Fruit fly (Drosophila melanogaster) whole organism, larva: ENCODE data around the gene CG16995.

Source experiments
- noc ChIP-seq: fragments of 200-800 bp; sonication (Bioruptor generic); optimal IDR thresholded peaks from 3 replicates; lab custom pipeline; 2019; ENCODE audit warnings: missing biosample characterization, mild to moderate bottlenecking, missing genetic modification characterization, moderate library complexity

CG16995 gene

dm6 chr2L:2307648-2308047 lies at the start of gene CG16995:
CG16995 (plus strand) TSS chr2L:2307948.
- TF ChIP-seq noc, result no peak

DNA sequence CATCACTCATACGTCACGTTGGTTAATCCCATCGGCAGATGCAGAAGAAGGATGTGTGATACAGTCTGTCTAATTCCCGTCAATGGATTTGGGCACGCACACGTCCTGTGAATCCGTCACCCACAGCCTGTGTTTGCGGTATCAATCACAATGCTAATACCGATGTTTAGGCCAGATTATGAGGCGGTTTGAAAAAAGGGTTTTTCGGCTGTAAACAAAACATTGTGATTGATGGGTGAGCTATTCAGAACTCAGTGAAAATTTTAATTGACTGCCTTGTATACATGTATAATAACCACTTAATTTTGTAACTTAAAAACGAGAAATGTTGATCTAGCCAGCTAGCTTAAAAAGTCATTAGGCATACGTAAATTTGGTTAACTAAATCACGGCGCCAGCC lies 44.6 kb upstream of the CG16995 start, which contains the start of gene CG4270:
Gene CG4270 (plus strand): TSS at position 301 of the 400 bp plus-strand sequence.
- TF ChIP-seq noc, result no peak

DNA sequence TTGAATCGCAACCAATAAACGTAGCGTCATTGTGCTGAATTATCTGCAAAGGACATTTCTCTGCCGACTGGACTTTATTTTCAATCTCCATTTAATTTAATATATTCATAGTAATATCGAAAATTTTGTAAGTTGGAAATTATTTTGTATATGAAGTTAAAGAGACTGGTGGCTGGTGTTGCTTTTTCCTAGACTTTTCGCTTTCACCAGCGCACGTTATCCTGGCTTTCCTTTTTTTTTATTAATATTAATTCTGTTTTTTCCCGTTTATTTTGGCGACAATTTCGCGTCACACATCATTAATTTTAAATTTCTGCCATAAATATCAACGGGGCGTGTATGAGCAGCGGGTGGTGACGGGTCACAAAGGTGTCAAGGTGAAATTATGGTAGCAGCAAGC lies 42.5 kb upstream of the CG16995 start, which contains the start of gene CG34049:
Gene CG34049 (minus strand): TSS at position 101 of the 400 bp plus-strand sequence.
- no peak for TF ChIP-seq noc

- TF ChIP-seq noc, result no peak
Measured at dm6 chr2L:2269040-2269439, 38.7 kb upstream of the CG16995 start, which contains the start of gene CG17242. CG17242 (minus strand) TSS chr2L:2269140.

DNA sequence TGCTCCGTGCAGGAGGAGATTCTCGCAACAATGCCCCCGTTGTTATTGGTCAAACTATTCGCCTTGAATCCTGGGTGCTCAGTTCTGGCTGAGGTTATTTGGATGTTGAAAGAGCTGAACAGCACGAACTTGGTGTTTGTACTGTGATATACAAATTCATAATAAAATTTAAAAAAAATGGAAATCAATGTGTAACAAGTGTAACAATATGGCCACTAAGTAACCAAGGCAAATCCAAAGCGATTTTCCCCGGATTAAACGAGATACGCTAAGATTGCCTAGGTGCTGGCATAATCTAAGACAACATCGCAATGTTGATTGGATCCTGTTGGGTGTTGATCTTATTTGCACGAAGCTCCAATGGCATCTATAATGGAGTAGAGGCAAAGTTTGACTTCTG lies 22.9 kb upstream of the CG16995 start, which contains the start of gene CG4271:
Gene CG4271 (plus strand): TSS at position 301 of the 400 bp plus-strand sequence.
- TF ChIP-seq noc, result no peak

- no peak for TF ChIP-seq noc
Measured at dm6 chr2L:2286773-2287172, 21.0 kb upstream of the CG16995 start, which contains the start of gene CG31681. CG31681 (minus strand) TSS chr2L:2286873.

dm6 chr2L:2287807-2288206 lies 19.9 kb upstream of the CG16995 start, which contains the start of gene CG42658:
CG42658 (minus strand) TSS chr2L:2287907.
- no peak for TF ChIP-seq noc

DNA sequence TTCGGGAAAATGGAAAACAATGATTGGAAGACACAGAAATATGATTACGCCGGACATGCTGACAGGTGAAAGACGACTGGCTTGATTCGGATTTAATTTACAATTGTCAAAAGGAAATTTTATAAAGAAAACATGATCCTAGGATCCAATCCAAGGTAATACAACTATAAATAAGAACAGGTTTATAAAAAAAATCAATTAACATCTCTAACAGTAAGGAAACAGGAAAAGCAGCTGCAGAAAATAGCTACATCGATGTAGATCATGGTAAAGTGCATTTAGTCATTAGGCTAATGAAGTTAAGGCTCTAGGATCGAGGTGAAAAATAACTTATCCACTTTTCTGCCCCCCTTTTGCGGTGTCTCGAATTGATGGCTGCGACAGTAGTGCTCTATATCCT lies 18.4 kb upstream of the CG16995 start, which contains the start of gene CG17237:
Gene CG17237 (minus strand): TSS at position 101 of the 400 bp plus-strand sequence.
- no peak for TF ChIP-seq noc

- no peak for TF ChIP-seq noc
Measured at dm6 chr2L:2290638-2291037, 17.1 kb upstream of the CG16995 start, which contains the start of gene robl22E. robl22E (minus strand) TSS chr2L:2290738.

dm6 chr2L:2299803-2300202 lies 7.9 kb upstream of the CG16995 start, which contains the start of gene CG31949:
CG31949 (plus strand) TSS chr2L:2300103.
- TF ChIP-seq noc, result no peak

- TF ChIP-seq noc, result no peak
Measured at dm6 chr2L:2311449-2311848, 3.7 kb downstream of the CG16995 start, which contains the start of gene eys. eys (plus strand) TSS chr2L:2311680.

DNA sequence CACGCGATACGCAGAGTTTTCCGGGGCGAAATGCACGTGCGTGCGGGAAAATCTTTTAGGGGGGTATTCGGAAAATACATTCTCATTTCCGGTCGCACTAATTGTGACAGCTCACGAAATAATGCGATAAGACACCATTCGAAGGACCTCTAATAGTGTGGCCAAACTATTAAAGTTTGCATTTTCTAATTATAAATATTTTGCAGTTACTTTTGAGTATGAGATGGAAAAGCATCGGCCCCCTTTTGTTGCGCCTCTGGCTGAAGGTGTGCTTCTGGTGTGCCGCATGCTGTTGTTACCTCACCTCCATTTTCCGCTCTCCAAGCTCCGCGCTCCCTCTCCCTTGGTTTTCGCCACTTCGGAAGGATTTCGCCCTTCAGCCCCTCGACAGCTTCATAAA lies 6.4 kb downstream of the CG16995 start:
- no peak for TF ChIP-seq noc

DNA sequence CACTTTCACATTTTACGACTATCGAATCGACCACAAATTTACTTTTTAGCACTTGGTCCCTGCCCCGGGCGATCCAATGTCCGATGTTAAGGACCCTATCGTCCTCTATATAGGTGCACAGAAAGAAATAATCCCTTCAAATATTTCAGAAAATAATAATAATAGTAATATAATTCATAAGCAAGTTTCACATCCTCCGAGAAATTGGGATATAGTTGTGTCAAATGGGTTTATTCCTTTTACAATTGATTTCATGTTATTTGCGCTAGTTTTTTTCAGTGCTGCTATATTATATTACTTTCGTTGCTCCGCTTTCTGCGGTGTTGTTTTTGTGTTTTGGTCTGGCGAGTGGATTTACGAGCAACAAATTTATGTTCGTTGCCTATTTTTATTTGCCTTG lies 40.7 kb downstream of the CG16995 start:
- no peak for TF ChIP-seq noc

DNA sequence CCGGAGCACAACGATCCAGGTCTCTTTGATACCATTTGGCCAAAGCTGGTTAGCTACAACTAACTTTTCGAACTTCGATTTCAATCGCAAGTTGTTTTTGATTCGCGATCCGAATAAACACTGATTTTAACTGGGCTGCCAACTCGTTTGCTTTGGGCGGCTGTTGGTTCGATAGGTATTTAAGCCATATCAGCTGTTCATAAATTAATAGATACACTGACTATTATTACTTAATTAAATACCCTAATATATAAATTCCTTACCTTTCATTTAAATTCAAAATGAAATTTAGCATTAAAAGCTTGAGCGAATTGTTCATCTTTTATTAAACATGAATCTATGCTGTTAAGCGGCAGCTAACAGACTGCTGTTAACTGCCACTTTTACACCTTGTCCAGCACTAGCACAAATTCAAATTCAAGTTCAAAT lies 49.5 kb downstream of the CG16995 start, which contains the start of gene CG9967:
Gene CG9967 (minus strand): TSS at position 129 of the 429 bp plus-strand sequence.
- TF ChIP-seq noc, result no peak
